Fruit fly (Drosophila melanogaster) whole organism, embryonic: ENCODE data around the gene CG9776.
A peak's percentile ranks its signal among the peaks of the same experiment; 100 is the strongest.

ENCODE experiments used
- BEAF-32 ChIP-seq: fragments of 200-800 bp; sonication (Bioruptor generic); optimal IDR thresholded peaks from 3 replicates; lab custom pipeline; 2017; ENCODE audit warnings: missing biosample characterization, missing genetic modification characterization, mild to moderate bottlenecking, moderate library complexity, missing genetic modification reagents
- CG10147 ChIP-seq: fragments of 200-800 bp; sonication (Bioruptor generic); optimal IDR thresholded peaks from 2 replicates; lab custom pipeline; 2019; ENCODE audit warnings: missing biosample characterization, mild to moderate bottlenecking, missing genetic modification characterization, moderate library complexity
- CG11093 ChIP-seq: fragments of 200-800 bp; sonication (Bioruptor generic); IDR thresholded peaks from 3 replicates; pipeline ENCODE4 v1.3.6; 2022; ENCODE audit warnings: missing biosample characterization, missing genetic modification characterization
- CG11456 ChIP-seq: fragments of 200-800 bp; sonication (Bioruptor generic); IDR thresholded peaks from 3 replicates; pipeline ENCODE4 v1.3.6; 2022; ENCODE audit warnings: missing biosample characterization, missing genetic modification characterization
- CG11504 ChIP-seq: fragments of 200-800 bp; sonication (Bioruptor generic); optimal IDR thresholded peaks from 3 replicates; lab custom pipeline; 2019; ENCODE audit warnings: missing biosample characterization, mild to moderate bottlenecking, missing genetic modification characterization, moderate library complexity
- CG13894 ChIP-seq: fragments of 200-800 bp; sonication (Bioruptor generic); optimal IDR thresholded peaks from 3 replicates; lab custom pipeline; 2018; ENCODE audit warnings: missing biosample characterization, mild to moderate bottlenecking, missing genetic modification characterization, moderate library complexity
- CG15269 ChIP-seq: fragments of 200-800 bp; sonication (Bioruptor generic); optimal IDR thresholded peaks from 2 replicates; lab custom pipeline; 2018; ENCODE audit warnings: missing biosample characterization, mild to moderate bottlenecking, missing genetic modification characterization, moderate library complexity
- CG1832 ChIP-seq: fragments of 200-800 bp; sonication (Bioruptor generic); optimal IDR thresholded peaks from 2 replicates; lab custom pipeline; 2017; ENCODE audit warnings: missing biosample characterization, mild to moderate bottlenecking, missing genetic modification characterization, inconsistent platforms
- CG2712 ChIP-seq: fragments of 200-800 bp; optimal IDR thresholded peaks from 3 replicates; lab custom pipeline; 2019; ENCODE audit warnings: missing biosample characterization, mild to moderate bottlenecking, missing genetic modification characterization, moderate library complexity
- CG3726 ChIP-seq: fragments of 200-800 bp; sonication (Bioruptor generic); IDR thresholded peaks from 3 replicates; pipeline ENCODE4, ENCODE4 v1.3.6; 2022; ENCODE audit warnings: missing biosample characterization, missing genetic modification characterization
- CG4404 ChIP-seq: fragments of 200-800 bp; sonication (Bioruptor generic); IDR thresholded peaks from 2 replicates; pipeline ENCODE4 v1.3.6; 2022; ENCODE audit warnings: missing biosample characterization, missing genetic modification characterization
- CG5245 ChIP-seq: fragments of 200-800 bp; sonication (Bioruptor generic); optimal IDR thresholded peaks from 3 replicates; lab custom pipeline; 2016; ENCODE audit warnings: missing biosample characterization, missing genetic modification characterization
- CG6765 ChIP-seq: fragments of 200-800 bp; sonication (Bioruptor generic); optimal IDR thresholded peaks from 3 replicates; lab custom pipeline; 2017; ENCODE audit warnings: missing biosample characterization, mild to moderate bottlenecking, missing genetic modification characterization
- CG6791 ChIP-seq: fragments of 200-800 bp; sonication (Bioruptor generic); IDR thresholded peaks from 3 replicates; pipeline ENCODE4 v1.3.6; 2022; ENCODE audit warnings: missing biosample characterization, missing genetic modification characterization; ENCODE audit not compliant: partially characterized antibody
- CG6813 ChIP-seq: fragments of 200-800 bp; sonication (Bioruptor generic); optimal IDR thresholded peaks from 2 replicates; lab custom pipeline; 2017; ENCODE audit warnings: missing biosample characterization, missing genetic modification characterization, mild to moderate bottlenecking, moderate library complexity, missing genetic modification reagents
- CG7963 ChIP-seq: fragments of 200-800 bp; sonication (Bioruptor generic); IDR thresholded peaks from 3 replicates; pipeline ENCODE4 v1.3.6; 2022; ENCODE audit warnings: missing biosample characterization, missing genetic modification characterization; ENCODE audit not compliant: partially characterized antibody
- CG8359 ChIP-seq: fragments of 200-800 bp; sonication (Bioruptor generic); optimal IDR thresholded peaks from 2 replicates; lab custom pipeline; 2017; ENCODE audit warnings: missing biosample characterization, mild to moderate bottlenecking, missing genetic modification characterization, borderline replicate concordance
- CoRest ChIP-seq: fragments of 200-800 bp; sonication (Bioruptor generic); optimal IDR thresholded peaks from 3 replicates; lab custom pipeline; 2018; ENCODE audit warnings: missing biosample characterization, mild to moderate bottlenecking, missing genetic modification characterization, moderate library complexity
- CrebB ChIP-seq: fragments of 200-800 bp; sonication (Bioruptor generic); optimal IDR thresholded peaks from 3 replicates; lab custom pipeline; 2018; ENCODE audit warnings: missing biosample characterization, mild to moderate bottlenecking, missing genetic modification characterization
- Dad ChIP-seq: fragments of 200-800 bp; sonication (Bioruptor generic); optimal IDR thresholded peaks from 3 replicates; lab custom pipeline; 2016; ENCODE audit warnings: missing biosample characterization, missing genetic modification characterization
- Dll ChIP-seq: fragments of 200-800 bp; sonication (Bioruptor generic); IDR thresholded peaks from 4 replicates; pipeline ENCODE4 v1.3.6; 2022; ENCODE audit warnings: missing biosample characterization, missing genetic modification characterization; ENCODE audit not compliant: partially characterized antibody
- HLH4C ChIP-seq: fragments of 200-800 bp; sonication (Bioruptor generic); IDR thresholded peaks from 3 replicates; pipeline ENCODE4 v1.3.6; 2022; ENCODE audit warnings: missing biosample characterization, missing genetic modification characterization; ENCODE audit not compliant: partially characterized antibody
- HLH54F ChIP-seq: fragments of 200-800 bp; sonication (Bioruptor generic); optimal IDR thresholded peaks from 3 replicates; lab custom pipeline; 2016; ENCODE audit warnings: missing biosample characterization, missing genetic modification characterization
- HLHmδ ChIP-seq: fragments of 200-800 bp; sonication (Bioruptor generic); optimal IDR thresholded peaks from 2 replicates; lab custom pipeline; 2018; ENCODE audit warnings: missing biosample characterization, mild to moderate bottlenecking, missing genetic modification characterization, moderate library complexity
- Hr51 ChIP-seq, 2 experiments: fragments of 200-800 bp; sonication (Bioruptor generic); optimal IDR thresholded peaks; 2 replicates in 1 of 2; 3 replicates in 1 of 2; lab custom pipeline; 2016 to 2018; ENCODE audit warnings: missing biosample characterization in 2 of 2, missing genetic modification characterization in 2 of 2, mild to moderate bottlenecking in 1 of 2, moderate library complexity in 1 of 2
- Lim3 ChIP-seq: fragments of 200-800 bp; sonication (Bioruptor generic); IDR thresholded peaks from 2 replicates; pipeline ENCODE4 v1.3.6; 2022; ENCODE audit warnings: missing biosample characterization, missing genetic modification characterization
- Lpt ChIP-seq: fragments of >200 bp; optimal IDR thresholded peaks from 2 replicates; lab custom pipeline; 2018; ENCODE audit warnings: missing biosample characterization, missing genetic modification characterization
- PHDP ChIP-seq: fragments of 200-800 bp; sonication (Bioruptor generic); optimal IDR thresholded peaks from 3 replicates; lab custom pipeline; 2018; ENCODE audit warnings: missing biosample characterization, mild to moderate bottlenecking, missing genetic modification characterization, moderate library complexity
- Usf ChIP-seq: fragments of 200-800 bp; sonication (Bioruptor generic); optimal IDR thresholded peaks from 2 replicates; lab custom pipeline; 2017; ENCODE audit warnings: missing genotype, missing biosample characterization, missing genetic modification characterization
- amos ChIP-seq: fragments of 200-800 bp; sonication (Bioruptor generic); IDR thresholded peaks from 2 replicates; pipeline ENCODE4 v1.3.6; 2022; ENCODE audit warnings: missing biosample characterization, missing genetic modification characterization; ENCODE audit not compliant: partially characterized antibody
- cato ChIP-seq: fragments of 200-800 bp; sonication (Bioruptor generic); optimal IDR thresholded peaks from 2 replicates; lab custom pipeline; 2016; ENCODE audit warnings: missing biosample characterization, missing genetic modification characterization, borderline replicate concordance
- esg ChIP-seq: fragments of 200-800 bp; sonication (Bioruptor generic); conservative IDR thresholded peaks from 2 replicates; pipeline ENCODE4 v1.3.6; 2022; ENCODE audit warnings: missing biosample characterization, missing genetic modification characterization
- gce ChIP-seq: fragments of 200-800 bp; sonication (Bioruptor generic); IDR thresholded peaks from 3 replicates; pipeline ENCODE4 v1.3.6; 2022; ENCODE audit warnings: missing biosample characterization, missing genetic modification characterization
- gcm2 ChIP-seq: fragments of 200-800 bp; sonication (Bioruptor generic); optimal IDR thresholded peaks from 2 replicates; lab custom pipeline; 2016; ENCODE audit warnings: missing biosample characterization, missing genetic modification characterization
- inv ChIP-seq: fragments of 200-800 bp; sonication (Bioruptor generic); IDR thresholded peaks from 2 replicates; pipeline ENCODE4 v1.3.6; 2022; ENCODE audit warnings: missing biosample characterization, missing genetic modification characterization; ENCODE audit not compliant: partially characterized antibody
- lmd ChIP-seq: fragments of 200-800 bp; sonication (Bioruptor generic); IDR thresholded peaks from 2 replicates; pipeline ENCODE4 v1.3.6; 2022; ENCODE audit warnings: missing biosample characterization, missing genetic modification characterization
- odd ChIP-seq: fragments of 200-800 bp; sonication (Bioruptor generic); optimal IDR thresholded peaks from 2 replicates; lab custom pipeline; 2017; ENCODE audit warnings: missing biosample characterization, mild to moderate bottlenecking, missing genetic modification characterization
- pita ChIP-seq: fragments of 200-800 bp; sonication (Bioruptor generic); optimal IDR thresholded peaks from 2 replicates; lab custom pipeline; 2017; ENCODE audit warnings: missing biosample characterization, mild to moderate bottlenecking, missing genetic modification characterization
- rib ChIP-seq: fragments of 200-800 bp; sonication (Bioruptor generic); IDR thresholded peaks from 2 replicates; pipeline ENCODE4 v1.3.6; 2022; ENCODE audit warnings: missing biosample characterization, missing genetic modification characterization
- row ChIP-seq: fragments of 200-800 bp; sonication (Bioruptor generic); IDR thresholded peaks from 3 replicates; pipeline ENCODE4 v1.3.6; 2022; ENCODE audit warnings: missing biosample characterization, missing genetic modification characterization
- sd ChIP-seq: fragments of 200-800 bp; sonication (Bioruptor generic); optimal IDR thresholded peaks from 3 replicates; lab custom pipeline; 2018; ENCODE audit warnings: missing biosample characterization, mild to moderate bottlenecking, missing genetic modification characterization, moderate library complexity
- slbo ChIP-seq: fragments of 200-800 bp; sonication (Bioruptor generic); IDR thresholded peaks from 2 replicates; pipeline ENCODE4 v1.3.6; 2022; ENCODE audit warnings: missing biosample characterization, missing genetic modification characterization
- sob ChIP-seq: fragments of 200-800 bp; sonication (Bioruptor generic); IDR thresholded peaks from 2 replicates; pipeline ENCODE4 v1.3.6; 2022; ENCODE audit warnings: missing biosample characterization, missing genetic modification characterization
- sr ChIP-seq: fragments of 200-800 bp; sonication (Bioruptor generic); IDR thresholded peaks from 3 replicates; pipeline ENCODE4 v1.3.6; 2022; ENCODE audit warnings: missing biosample characterization, missing genetic modification characterization
- stwl ChIP-seq: fragments of 200-800 bp; sonication (Bioruptor generic); optimal IDR thresholded peaks from 3 replicates; lab custom pipeline; 2018; ENCODE audit warnings: missing biosample characterization, mild to moderate bottlenecking, missing genetic modification characterization, moderate library complexity
- tgo ChIP-seq: fragments of 200-800 bp; sonication (Bioruptor generic); IDR thresholded peaks from 3 replicates; pipeline ENCODE4 v1.3.6; 2022; ENCODE audit warnings: missing biosample characterization, missing genetic modification characterization
- tio ChIP-seq: fragments of 200-800 bp; sonication (Bioruptor generic); optimal IDR thresholded peaks from 2 replicates; lab custom pipeline; 2017; ENCODE audit warnings: missing biosample characterization, missing genetic modification characterization, inconsistent platforms
- unc-4 ChIP-seq: fragments of 200-800 bp; sonication (Bioruptor generic); IDR thresholded peaks from 2 replicates; pipeline ENCODE4 v1.3.6; 2022; ENCODE audit warnings: missing biosample characterization, missing genetic modification characterization; ENCODE audit not compliant: partially characterized antibody
- vnd ChIP-seq: fragments of 200-800 bp; sonication (Bioruptor generic); IDR thresholded peaks from 3 replicates; pipeline ENCODE4 v1.3.6; 2022; ENCODE audit warnings: missing biosample characterization, missing genetic modification characterization; ENCODE audit not compliant: partially characterized antibody
- wdn ChIP-seq: fragments of 200-800 bp; sonication (Bioruptor generic); IDR thresholded peaks from 2 replicates; pipeline ENCODE4 v1.3.6; 2022; ENCODE audit warnings: missing biosample characterization, missing genetic modification characterization

CG9776 gene

dm6 chr3R:4310683-4311066 lies 23.2 kb downstream of the CG9776 start, which contains the start of gene Vps24 (continued):
- TF ChIP-seq wdn (GFP tag; lab: Robert Waterston, UW) (no peak), CG7963 (no peak), HLH54F (no peak), CG6791 (GFP tag; lab: Robert Waterston, UW) (peak; percentile 51; the same call in 1 of the 3 replicates), BEAF-32 (GFP tag; lab: Kevin White, UChicago) (peak; percentile 66), CG2712 (no peak), vnd (peak; percentile 41; the same call in 1 of the 3 replicates), CG6765 (no peak), esg (GFP tag; lab: Robert Waterston, UW) (no peak), tio (GFP tag; lab: Kevin White, UChicago) (no peak), Lpt (no peak), CG5245 (no peak), Lim3 (GFP tag; lab: Robert Waterston, UW) (no peak), cato (GFP tag; lab: Kevin White, UChicago) (no peak), Hr51 (GFP tag; optimal IDR thresholded peaks at IDR 0.05; lab: Kevin White, UChicago) (no peak), HLHmδ (GFP tag; lab: Kevin White, UChicago) (no peak), tgo (GFP tag; lab: Robert Waterston, UW) (no peak), CG13894 (no peak), CG8359 (no peak), PHDP (tag; lab: Kevin White, UChicago) (no peak), pita (GFP tag; lab: Kevin White, UChicago) (no peak), CG4404 (no peak), gce (GFP tag; lab: Robert Waterston, UW) (no peak), stwl (tag; lab: Kevin White, UChicago) (peak; percentile 6), CoRest (tag; lab: Kevin White, UChicago) (no peak), amos (GFP tag; lab: Robert Waterston, UW) (peak; percentile 69), Dad (GFP tag; lab: Kevin White, UChicago) (no peak), unc-4 (GFP tag; lab: Robert Waterston, UW) (0 out of 2 replicates have a peak, but pooled peaks have one; percentile 36), CG15269 (no peak), CG3726 (GFP tag; lab: Robert Waterston, UW) (no peak), CG10147 (GFP tag; lab: Kevin White, UChicago) (no peak), odd (GFP tag; lab: Kevin White, UChicago) (no peak), HLH4C (GFP tag; lab: Robert Waterston, UW) (no peak; the same call in 2 of the 3 replicates), slbo (GFP tag; lab: Robert Waterston, UW) (no peak), sr (GFP tag; lab: Robert Waterston, UW) (no peak), gcm2 (GFP tag; lab: Kevin White, UChicago) (no peak), sd (tag; lab: Kevin White, UChicago) (no peak), lmd (GFP tag; lab: Robert Waterston, UW) (no peak), CG6813 (GFP tag; lab: Kevin White, UChicago) (no peak), rib (GFP tag; lab: Robert Waterston, UW) (no peak), inv (GFP tag; lab: Robert Waterston, UW) (peak; percentile 45; the same call in 1 of the 2 replicates), CG11456 (GFP tag; lab: Robert Waterston, UW) (no peak), CrebB (no peak), CG1832 (GFP tag; lab: Kevin White, UChicago) (no peak), row (GFP tag; lab: Robert Waterston, UW) (peak; percentile 59), Usf (GFP tag; lab: Kevin White, UChicago) (no peak), CG11093 (GFP tag; lab: Robert Waterston, UW) (no peak), Dll (peak; percentile 71), sob (GFP tag; lab: Robert Waterston, UW) (no peak), CG11504 (tag; lab: Kevin White, UChicago) (no peak)
